Fruit fly (Drosophila melanogaster): Measurements from ENCODE around the gene Gem3.

- TF ChIP-seq Myc (optimal IDR thresholded peaks at IDR 0.05) (no peak), Sin3A (optimal IDR thresholded peaks at IDR 0.05) (no peak), psq (optimal IDR thresholded peaks at IDR 0.05) (no peak), h (optimal IDR thresholded peaks at IDR 0.05) (no peak)
These were observed 50.4 kb downstream of the Gem3 start, which contains the start of gene CG12362 for dm6 chr3L:10412518-10412917.

Data from Kc167 (cell line).